Worm (Caenorhabditis elegans) whole organism, L1 larva: ENCODE data around the gene ensh-1.

Experiments
- C16A3.4 ChIP-seq: fragments of 150-350 bp; optimal IDR thresholded peaks from 2 replicates; lab custom pipeline; 2014; ENCODE audit warnings: missing biosample characterization, missing genetic modification characterization
- C34B4.2 ChIP-seq: sonication (generic microtip); optimal IDR thresholded peaks from 2 replicates; lab custom pipeline; 2017; ENCODE audit warnings: mild to moderate bottlenecking, missing genetic modification characterization, missing compliant biosample characterization
- aha-1 ChIP-seq: fragments of 150-350 bp; optimal IDR thresholded peaks from 2 replicates; lab custom pipeline; 2014; ENCODE audit warnings: missing biosample characterization, missing genetic modification characterization
- ama-1 ChIP-seq: fragments of 150-350 bp; optimal IDR thresholded peaks from 2 replicates; lab custom pipeline; 2014
- blmp-1 ChIP-seq: fragments of 150-350 bp; optimal IDR thresholded peaks from 2 replicates; lab custom pipeline; 2014; ENCODE audit warnings: missing biosample characterization, missing genetic modification characterization
- ceh-90 ChIP-seq: sonication (generic microtip); optimal IDR thresholded peaks from 2 replicates; lab custom pipeline; 2016; ENCODE audit warnings: missing genetic modification characterization, missing compliant biosample characterization
- ces-1 ChIP-seq: fragments of 150-350 bp; optimal IDR thresholded peaks from 2 replicates; lab custom pipeline; 2014; ENCODE audit warnings: missing biosample characterization, missing genetic modification reagents, missing genetic modification characterization
- dpl-1 ChIP-seq, 3 experiments: fragments of 150-350 bp in 2 of 3; sonication (generic microtip) in 1 of 3; optimal IDR thresholded peaks; 2 replicates each; lab custom pipeline; 2014 to 2017; ENCODE audit warnings: missing biosample characterization in 3 of 3, missing genetic modification characterization in 3 of 3, missing genetic modification reagents in 3 of 3
- dsc-1 ChIP-seq: sonication (generic microtip); optimal IDR thresholded peaks from 2 replicates; lab custom pipeline; 2016; ENCODE audit warnings: mild to moderate bottlenecking, missing genetic modification characterization, missing compliant biosample characterization
- efl-1 ChIP-seq, 4 experiments: fragments of 150-350 bp; optimal IDR thresholded peaks in 3 of 4; peaks in 1 of 4; 1 replicate in 1 of 4; 2 replicates in 3 of 4; lab custom pipeline; 2014; ENCODE audit warnings: missing biosample characterization in 2 of 4, missing genetic modification characterization in 2 of 4, missing genetic modification reagents in 2 of 4
- efl-3 ChIP-seq: fragments of 200-800 bp; sonication (Bioruptor generic); optimal IDR thresholded peaks from 2 replicates; lab custom pipeline; 2018; ENCODE audit warnings: mild to moderate bottlenecking, missing genetic modification characterization, missing compliant biosample characterization
- elt-2 ChIP-seq: sonication (generic microtip); optimal IDR thresholded peaks from 2 replicates; lab custom pipeline; 2016; ENCODE audit warnings: missing genetic modification characterization, mild to moderate bottlenecking, inconsistent platforms, missing compliant biosample characterization, missing genetic modification reagents
- elt-3 ChIP-seq, 6 experiments: fragments of 150-350 bp in 1 of 6; sonication (generic microtip); optimal IDR thresholded peaks; 2 replicates each; lab custom pipeline; 2017 to 2018; ENCODE audit warnings: missing biosample characterization in 6 of 6, missing genetic modification characterization in 6 of 6, inconsistent platforms in 1 of 6
- ets-5 ChIP-seq: fragments of 200-800 bp; sonication (Bioruptor generic); IDR thresholded peaks from 2 replicates; pipeline ENCODE4 v1.3.6; 2022; ENCODE audit warnings: missing genetic modification characterization, missing compliant biosample characterization
- fkh-8 ChIP-seq: sonication (generic microtip); optimal IDR thresholded peaks from 2 replicates; lab custom pipeline; 2016; ENCODE audit warnings: mild to moderate bottlenecking, missing genetic modification characterization, missing compliant biosample characterization
- hlh-17 ChIP-seq: fragments of 200-800 bp; sonication (Bioruptor generic); optimal IDR thresholded peaks from 2 replicates; lab custom pipeline; 2018; ENCODE audit warnings: missing genetic modification characterization, mild to moderate bottlenecking, missing compliant biosample characterization, moderate library complexity, borderline replicate concordance
- hlh-4 ChIP-seq: sonication (generic microtip); optimal IDR thresholded peaks from 2 replicates; lab custom pipeline; 2016; ENCODE audit warnings: mild to moderate bottlenecking, missing genetic modification characterization, missing compliant biosample characterization
- jun-1 ChIP-seq: fragments of 150-350 bp; optimal IDR thresholded peaks from 2 replicates; lab custom pipeline; 2014; ENCODE audit warnings: missing biosample characterization, missing genetic modification reagents, missing genetic modification characterization
- lin-13 ChIP-seq: fragments of 150-350 bp; optimal IDR thresholded peaks from 2 replicates; lab custom pipeline; 2014; ENCODE audit warnings: missing biosample characterization, missing genetic modification reagents, missing genetic modification characterization
- lin-14 ChIP-seq: fragments of 200-800 bp; sonication (Bioruptor generic); optimal IDR thresholded peaks from 2 replicates; lab custom pipeline; 2018; ENCODE audit warnings: mild to moderate bottlenecking, missing genetic modification characterization, moderate library complexity, missing compliant biosample characterization
- lin-35 ChIP-seq, 2 experiments: fragments of 150-350 bp; optimal IDR thresholded peaks; 2 replicates each; lab custom pipeline; 2014; ENCODE audit warnings: missing biosample characterization in 2 of 2, missing genetic modification characterization in 2 of 2, missing genetic modification reagents in 2 of 2
- lsy-2 ChIP-seq, 2 experiments: fragments of 150-350 bp; optimal IDR thresholded peaks; 2 replicates each; lab custom pipeline; 2014; ENCODE audit warnings: missing biosample characterization in 2 of 2, missing genetic modification characterization in 2 of 2
- mdl-1 ChIP-seq, 2 experiments: fragments of 150-350 bp; optimal IDR thresholded peaks; 2 replicates each; lab custom pipeline; 2014 to 2017; ENCODE audit warnings: missing biosample characterization in 2 of 2, missing genetic modification characterization in 2 of 2, inconsistent platforms in 1 of 2
- mef-2 ChIP-seq: fragments of 150-350 bp; optimal IDR thresholded peaks from 2 replicates; lab custom pipeline; 2014; ENCODE audit warnings: missing biosample characterization, missing genetic modification characterization
- mep-1 ChIP-seq: fragments of 150-350 bp; optimal IDR thresholded peaks from 2 replicates; lab custom pipeline; 2014; ENCODE audit warnings: missing biosample characterization, missing genetic modification characterization
- nhr-20 ChIP-seq: sonication (generic microtip); optimal IDR thresholded peaks from 2 replicates; lab custom pipeline; 2016; ENCODE audit warnings: mild to moderate bottlenecking, missing genetic modification characterization, missing compliant biosample characterization
- nhr-47 ChIP-seq: sonication (generic microtip); optimal IDR thresholded peaks from 2 replicates; lab custom pipeline; 2016; ENCODE audit warnings: mild to moderate bottlenecking, missing genetic modification characterization, moderate library complexity, missing compliant biosample characterization
- nhr-84 ChIP-seq: sonication (generic microtip); optimal IDR thresholded peaks from 2 replicates; lab custom pipeline; 2017; ENCODE audit warnings: missing biosample characterization, missing genetic modification characterization
- nhr-85 ChIP-seq: sonication (generic microtip); peaks from one replicate; lab custom pipeline; 2016; ENCODE audit warnings: missing genetic modification characterization, inconsistent platforms, missing compliant biosample characterization
- nhr-90 ChIP-seq: sonication (generic microtip); optimal IDR thresholded peaks from 2 replicates; lab custom pipeline; 2016; ENCODE audit warnings: mild to moderate bottlenecking, missing genetic modification characterization, missing compliant biosample characterization; ENCODE audit not compliant: poor library complexity
- pax-3 ChIP-seq: fragments of 200-800 bp; sonication (Bioruptor generic); optimal IDR thresholded peaks from 2 replicates; lab custom pipeline; 2018; ENCODE audit warnings: mild to moderate bottlenecking, missing genetic modification characterization, moderate library complexity, missing compliant biosample characterization
- rnt-1 ChIP-seq: sonication (generic microtip); optimal IDR thresholded peaks from 2 replicates; lab custom pipeline; 2016; ENCODE audit warnings: mild to moderate bottlenecking, missing genetic modification characterization, moderate library complexity, missing compliant biosample characterization
- snu-23 ChIP-seq: sonication (generic microtip); optimal IDR thresholded peaks from 2 replicates; lab custom pipeline; 2016; ENCODE audit warnings: missing genetic modification characterization, missing compliant biosample characterization
- sptf-1 ChIP-seq: fragments of 150-350 bp; optimal IDR thresholded peaks from 2 replicates; lab custom pipeline; 2014; ENCODE audit warnings: missing biosample characterization, missing genetic modification characterization
- tbx-2 ChIP-seq: sonication (generic microtip); optimal IDR thresholded peaks from 2 replicates; lab custom pipeline; 2016; ENCODE audit warnings: missing genetic modification characterization, missing compliant biosample characterization
- unc-130 ChIP-seq: fragments of 150-350 bp; optimal IDR thresholded peaks from 2 replicates; lab custom pipeline; 2017; ENCODE audit warnings: missing biosample characterization, missing genetic modification characterization, inconsistent platforms
- unc-62 ChIP-seq: fragments of 150-350 bp; optimal IDR thresholded peaks from 2 replicates; lab custom pipeline; 2014; ENCODE audit warnings: missing biosample characterization, missing genetic modification reagents, missing genetic modification characterization
- unc-86 ChIP-seq: sonication (generic microtip); optimal IDR thresholded peaks from 2 replicates; lab custom pipeline; 2016; ENCODE audit warnings: missing genetic modification characterization, missing compliant biosample characterization
- vab-15 ChIP-seq: sonication (generic microtip); optimal IDR thresholded peaks from 2 replicates; lab custom pipeline; 2017; ENCODE audit warnings: missing genotype, mild to moderate bottlenecking, missing genetic modification characterization, missing compliant biosample characterization
- xbp-1 ChIP-seq: sonication (generic microtip); optimal IDR thresholded peaks from 2 replicates; lab custom pipeline; 2016; ENCODE audit warnings: missing genetic modification characterization, missing compliant biosample characterization

Gene ensh-1

ce11 chrX:8891393-8891953, 13.7 kb upstream of the ensh-1 start:
- TF ChIP-seq ets-5 (GFP tag; lab: Robert Waterston, UW) (no peak), tbx-2 (no peak), elt-2 (tag; lab: Kevin White, UChicago) (peak; percentile 65), snu-23 (GFP tag; lab: Kevin White, UChicago) (no peak), unc-62 (GFP tag; lab: Kevin White, UChicago) (no peak), nhr-84 (tag; lab: Kevin White, UChicago) (no peak), mef-2 (tag; lab: Kevin White, UChicago) (no peak), hlh-4 (tag; lab: Kevin White, UChicago) (no peak), unc-86 (tag; lab: Kevin White, UChicago) (no peak), fkh-8 (tag; lab: Kevin White, UChicago) (no peak), blmp-1 (tag; lab: Kevin White, UChicago) (peak; percentile 40)
- TF ChIP-seq, all 84 proteins: peak for 2

DNA sequence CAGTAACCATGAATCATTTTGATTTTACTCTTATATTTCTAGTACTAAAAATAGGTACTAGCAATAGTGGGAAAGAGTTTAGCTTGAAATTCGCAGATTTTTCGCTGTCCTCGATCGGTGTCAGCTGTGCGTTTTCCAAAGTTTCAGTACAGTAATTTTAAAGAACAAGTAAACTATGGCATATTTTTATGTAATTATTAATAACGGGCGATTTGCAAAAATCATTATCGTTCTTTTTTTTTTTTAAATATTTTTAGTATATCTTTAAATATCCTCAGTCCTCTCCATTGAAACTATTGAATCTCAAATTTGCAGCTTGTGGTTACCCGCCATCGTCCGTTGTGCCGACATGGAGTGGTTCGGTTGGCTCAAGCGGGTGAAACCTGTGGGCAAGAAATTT, 12.4 kb upstream of the ensh-1 start, which contains the start of gene C13E3.1:
C13E3.1 (plus strand) TSS at position 301 of the 400 bp plus-strand sequence.
- TF ChIP-seq C34B4.2 (tag; lab: Kevin White, UChicago) (no peak), vab-15 (tag; lab: Kevin White, UChicago) (no peak), ces-1 (GFP tag; lab: Kevin White, UChicago) (no peak), elt-3 (tag; optimal IDR thresholded peaks at IDR 0.05; lab: Kevin White, UChicago) (no peak), fkh-8 (tag; lab: Kevin White, UChicago) (no peak), tbx-2 (no peak)

DNA sequence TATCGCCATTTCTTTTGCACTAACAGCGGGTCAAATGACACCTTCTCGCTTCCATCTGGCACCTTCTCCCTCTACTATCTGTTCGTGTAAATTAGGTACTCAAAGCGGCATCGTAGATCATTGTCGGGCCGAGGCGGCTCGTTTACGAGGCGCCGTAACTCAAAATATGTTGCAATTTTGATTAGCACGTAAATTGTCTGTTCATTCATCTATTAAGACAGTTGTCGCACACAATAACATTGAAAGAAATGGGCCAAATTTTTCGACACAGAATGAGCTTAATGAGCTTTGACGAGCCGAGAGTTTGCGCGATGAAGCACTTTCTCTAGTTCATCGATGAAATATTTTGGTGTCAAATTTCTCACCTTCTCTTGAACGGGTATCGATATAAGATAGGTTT, 2.3 kb upstream of the ensh-1 start:
- TF ChIP-seq ceh-90 (tag; lab: Kevin White, UChicago): no peak
- no peak for TF ChIP-seq efl-1 (optimal IDR thresholded peaks at IDR 0.05; lab: Kevin White, UChicago)
- peak in 1 of 2 experiments; percentile 70 for TF ChIP-seq efl-1 (GFP tag; optimal IDR thresholded peaks at IDR 0.05 in 1 of 2; lab: Kevin White, UChicago)
- no peak for TF ChIP-seq dsc-1 (tag; lab: Kevin White, UChicago)

ce11 chrX:8911077-8911476, 5.9 kb downstream of the ensh-1 start, which contains the start of gene cyn-8:
Gene cyn-8, plus strand, starts transcription at chrX:8911293.
- peak; percentile 15 for TF ChIP-seq nhr-47 (tag; lab: Kevin White, UChicago)
- TF ChIP-seq nhr-90: peak; percentile 9
- TF ChIP-seq unc-86 (tag; lab: Kevin White, UChicago): no peak
- no peak for TF ChIP-seq vab-15 (tag; lab: Kevin White, UChicago)
- peak; percentile 14 to 16 for TF ChIP-seq efl-1 (optimal IDR thresholded peaks at IDR 0.05; lab: Kevin White, UChicago)
- TF ChIP-seq efl-1 (GFP tag; optimal IDR thresholded peaks at IDR 0.05 in 1 of 2; lab: Kevin White, UChicago): peak; percentile 7 to 93
- no peak for TF ChIP-seq aha-1
- peak; percentile 21 for TF ChIP-seq rnt-1 (tag; lab: Kevin White, UChicago)
- peak; percentile 53 for TF ChIP-seq snu-23 (GFP tag; lab: Kevin White, UChicago)
- peak; percentile 15 for TF ChIP-seq nhr-20 (tag; lab: Kevin White, UChicago)
- TF ChIP-seq jun-1 (tag; lab: Kevin White, UChicago): no peak
- no peak for TF ChIP-seq hlh-17 (GFP tag; lab: Kevin White, UChicago)
- TF ChIP-seq lin-35 (GFP tag; optimal IDR thresholded peaks at IDR 0.05; lab: Kevin White, UChicago): peak; percentile 10 to 76
- TF ChIP-seq xbp-1 (tag; lab: Kevin White, UChicago): peak; percentile 25
- no peak for TF ChIP-seq ama-1
- no peak for TF ChIP-seq efl-3
- no peak for TF ChIP-seq lin-13 (GFP tag; lab: Kevin White, UChicago)
- TF ChIP-seq nhr-85 (tag; lab: Kevin White, UChicago): peak; percentile 68
- TF ChIP-seq lin-14 (GFP tag; lab: Kevin White, UChicago): peak; percentile 49
- peak; percentile 15 for TF ChIP-seq C16A3.4 (tag; lab: Kevin White, UChicago)
- peak; percentile 40 for TF ChIP-seq unc-130 (tag; lab: Kevin White, UChicago)
- TF ChIP-seq elt-3 (tag; optimal IDR thresholded peaks at IDR 0.05; lab: Kevin White, UChicago): no peak
- TF ChIP-seq lsy-2 (tag; optimal IDR thresholded peaks at IDR 0.05; lab: Kevin White, UChicago): peak in 1 of 2 experiments; percentile 41
- TF ChIP-seq dpl-1 (GFP tag; optimal IDR thresholded peaks at IDR 0.05; lab: Kevin White, UChicago): peak in 2 of 3 experiments; percentile 33 to 45
- peak; percentile 24 for TF ChIP-seq mep-1 (tag; lab: Kevin White, UChicago)
- no peak for TF ChIP-seq pax-3
- TF ChIP-seq mdl-1 (tag; optimal IDR thresholded peaks at IDR 0.05; lab: Kevin White, UChicago): peak in 1 of 2 experiments; percentile 53
- TF ChIP-seq sptf-1 (tag; lab: Kevin White, UChicago): no peak
